Fruit fly (Drosophila melanogaster): ENCODE results near the gene CG12499.

DNA sequence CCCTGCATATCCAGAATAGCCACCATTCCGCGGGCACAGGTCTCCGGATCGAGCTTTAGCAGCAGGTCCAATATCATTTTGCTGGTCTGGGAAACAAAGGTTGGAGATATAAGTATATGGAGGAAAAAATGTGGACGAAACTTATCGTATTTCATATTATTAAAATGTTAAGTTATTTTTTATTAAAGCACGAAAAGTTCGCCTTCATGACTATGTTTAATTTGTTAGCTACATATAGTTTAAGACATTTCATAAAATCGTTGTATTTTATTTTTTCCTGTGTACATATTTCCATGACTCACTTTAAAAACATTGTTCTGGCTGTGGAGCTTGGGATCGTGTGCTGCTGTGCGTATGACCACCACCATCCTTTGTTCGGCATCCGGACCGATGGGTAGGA is 22.4 kb downstream of the CG12499 start:
- TF ChIP-seq Doc2 (GFP tag; IDR thresholded peaks at IDR 0.05) (no peak), Ets65A (GFP tag) (no peak), schlank (tag; optimal IDR thresholded peaks at IDR 0.05) (no peak), sr (GFP tag; IDR thresholded peaks at IDR 0.05) (no peak), CG11085 (GFP tag; IDR thresholded peaks at IDR 0.05) (no peak)
